Worm (Caenorhabditis elegans) whole organism, late embryonic: Measurements from ENCODE around the gene pqn-16.

Source experiments
- C08G9.2 ChIP-seq: sonication (generic microtip); optimal IDR thresholded peaks from 2 replicates; lab custom pipeline; 2016; ENCODE audit warnings: mild to moderate bottlenecking, missing genetic modification characterization, moderate library complexity, missing compliant biosample characterization
- K02D7.2 ChIP-seq: sonication (generic microtip); optimal IDR thresholded peaks from 2 replicates; lab custom pipeline; 2017; ENCODE audit warnings: mild to moderate bottlenecking, missing genetic modification characterization, missing compliant biosample characterization
- ama-1 ChIP-seq: fragments of 150-350 bp; optimal IDR thresholded peaks from 2 replicates; lab custom pipeline; 2014
- ceh-18 ChIP-seq: sonication (generic microtip); optimal IDR thresholded peaks from 2 replicates; lab custom pipeline; 2016; ENCODE audit warnings: missing genetic modification characterization, missing compliant biosample characterization
- ceh-19 ChIP-seq: fragments of 200-800 bp; sonication (Bioruptor generic); optimal IDR thresholded peaks from 2 replicates; lab custom pipeline; 2018; ENCODE audit warnings: mild to moderate bottlenecking, missing genetic modification characterization, missing compliant biosample characterization
- ceh-22 ChIP-seq: sonication (generic microtip); optimal IDR thresholded peaks from 2 replicates; lab custom pipeline; 2017; ENCODE audit warnings: missing biosample characterization, missing genetic modification characterization
- ceh-24 ChIP-seq: sonication (generic microtip); optimal IDR thresholded peaks from 2 replicates; lab custom pipeline; 2016; ENCODE audit warnings: mild to moderate bottlenecking, missing genetic modification characterization, missing compliant biosample characterization
- ceh-30 ChIP-seq: fragments of 150-350 bp; optimal IDR thresholded peaks from 2 replicates; lab custom pipeline; 2014; ENCODE audit warnings: missing biosample characterization, missing genetic modification characterization
- ceh-31 ChIP-seq: sonication (generic microtip); optimal IDR thresholded peaks from 2 replicates; lab custom pipeline; 2016; ENCODE audit warnings: missing genetic modification characterization, missing compliant biosample characterization
- ceh-34 ChIP-seq: sonication (generic microtip); optimal IDR thresholded peaks from 2 replicates; lab custom pipeline; 2016; ENCODE audit warnings: mild to moderate bottlenecking, missing genetic modification characterization, missing compliant biosample characterization
- ceh-45 ChIP-seq: fragments of 200-800 bp; sonication (Bioruptor generic); IDR thresholded peaks from 2 replicates; pipeline ENCODE4 v1.3.6; 2022; ENCODE audit warnings: missing genetic modification reagents, missing genetic modification characterization, missing compliant biosample characterization
- che-1 ChIP-seq: sonication (generic microtip); optimal IDR thresholded peaks from 2 replicates; lab custom pipeline; 2016; ENCODE audit warnings: mild to moderate bottlenecking, missing genetic modification characterization, missing compliant biosample characterization
- dmd-4 ChIP-seq: sonication (generic microtip); optimal IDR thresholded peaks from 2 replicates; lab custom pipeline; 2016; ENCODE audit warnings: borderline replicate concordance, missing genetic modification characterization, missing compliant biosample characterization
- ets-4 ChIP-seq: sonication (generic microtip); optimal IDR thresholded peaks from 2 replicates; lab custom pipeline; 2016; ENCODE audit warnings: missing genetic modification characterization, missing compliant biosample characterization
- fax-1 ChIP-seq: sonication (generic microtip); optimal IDR thresholded peaks from 2 replicates; lab custom pipeline; 2016; ENCODE audit warnings: missing genotype, missing genetic modification characterization, missing compliant biosample characterization
- fkh-6 ChIP-seq: sonication (generic microtip); optimal IDR thresholded peaks from 2 replicates; lab custom pipeline; 2016; ENCODE audit warnings: missing genetic modification characterization, missing compliant biosample characterization
- gmeb-2 ChIP-seq: sonication (generic microtip); optimal IDR thresholded peaks from 2 replicates; lab custom pipeline; 2016; ENCODE audit warnings: missing genetic modification characterization, inconsistent platforms, missing compliant biosample characterization
- hlh-30 ChIP-seq: sonication (generic microtip); optimal IDR thresholded peaks from 2 replicates; lab custom pipeline; 2017; ENCODE audit warnings: antibody characterized with exemption, missing genetic modification characterization, missing compliant biosample characterization; ENCODE audit not compliant: insufficient read depth
- hlh-6 ChIP-seq: sonication (generic microtip); optimal IDR thresholded peaks from 2 replicates; lab custom pipeline; 2016; ENCODE audit warnings: missing genotype, missing genetic modification characterization, missing compliant biosample characterization
- lin-11 ChIP-seq: fragments of 200-800 bp; sonication (Bioruptor generic); optimal IDR thresholded peaks from 2 replicates; lab custom pipeline; 2018; ENCODE audit warnings: mild to moderate bottlenecking, missing genetic modification characterization, missing compliant biosample characterization
- madf-2 ChIP-seq: sonication (generic microtip); optimal IDR thresholded peaks from 2 replicates; lab custom pipeline; 2017; ENCODE audit warnings: missing genetic modification characterization, missing compliant biosample characterization
- nfya-1 ChIP-seq: sonication (generic microtip); optimal IDR thresholded peaks from 2 replicates; lab custom pipeline; 2017; ENCODE audit warnings: missing genetic modification characterization, mild to moderate bottlenecking, missing compliant biosample characterization, antibody characterized with exemption, moderate library complexity
- odd-2 ChIP-seq: sonication (generic microtip); optimal IDR thresholded peaks from 2 replicates; lab custom pipeline; 2017; ENCODE audit warnings: antibody characterized with exemption, mild to moderate bottlenecking, missing genetic modification characterization, missing compliant biosample characterization
- pha-2 ChIP-seq: sonication (generic microtip); optimal IDR thresholded peaks from 2 replicates; lab custom pipeline; 2017; ENCODE audit warnings: mild to moderate bottlenecking, missing genetic modification characterization, missing compliant biosample characterization
- pqm-1 ChIP-seq: sonication (generic microtip); optimal IDR thresholded peaks from 2 replicates; lab custom pipeline; 2016; ENCODE audit warnings: missing genetic modification characterization, missing compliant biosample characterization
- ref-2 ChIP-seq: sonication (generic microtip); optimal IDR thresholded peaks from 2 replicates; lab custom pipeline; 2016; ENCODE audit warnings: missing genetic modification characterization, missing compliant biosample characterization
- rnt-1 ChIP-seq: sonication (generic microtip); optimal IDR thresholded peaks from 2 replicates; lab custom pipeline; 2016; ENCODE audit warnings: missing genetic modification characterization, missing compliant biosample characterization
- sdc-2 ChIP-seq: sonication (generic microtip); optimal IDR thresholded peaks from 2 replicates; lab custom pipeline; 2016; ENCODE audit warnings: missing genotype, missing genetic modification characterization, missing compliant biosample characterization
- sox-2 ChIP-seq: fragments of 200-800 bp; sonication (Bioruptor generic); IDR thresholded peaks from 2 replicates; pipeline ENCODE4 v1.3.6; 2022; ENCODE audit warnings: missing genetic modification reagents, missing genetic modification characterization, missing compliant biosample characterization
- sox-4 ChIP-seq: sonication (generic microtip); optimal IDR thresholded peaks from 2 replicates; lab custom pipeline; 2017; ENCODE audit warnings: mild to moderate bottlenecking, missing genetic modification characterization, inconsistent platforms, missing compliant biosample characterization
- syd-9 ChIP-seq: sonication (generic microtip); optimal IDR thresholded peaks from 2 replicates; lab custom pipeline; 2016; ENCODE audit warnings: mild to moderate bottlenecking, missing genetic modification characterization, moderate library complexity, missing compliant biosample characterization
- tbx-2 ChIP-seq: sonication (generic microtip); optimal IDR thresholded peaks from 2 replicates; lab custom pipeline; 2016; ENCODE audit warnings: missing genetic modification characterization, missing compliant biosample characterization
- unc-42 ChIP-seq: sonication (generic microtip); optimal IDR thresholded peaks from 2 replicates; lab custom pipeline; 2016; ENCODE audit warnings: missing genotype, missing genetic modification characterization, missing compliant biosample characterization
- unc-55 ChIP-seq: sonication (generic microtip); optimal IDR thresholded peaks from 2 replicates; lab custom pipeline; 2017; ENCODE audit warnings: missing biosample characterization, missing genetic modification reagents, missing genetic modification characterization

Gene pqn-16

ce11 chrV:9157597-9157996 lies 16.3 kb upstream of the pqn-16 start:
- TF ChIP-seq unc-42 (tag; lab: Kevin White, UChicago) (peak; percentile 93), ceh-18 (tag; lab: Kevin White, UChicago) (no peak), hlh-6 (tag; lab: Kevin White, UChicago) (no peak), ref-2 (tag; lab: Kevin White, UChicago) (no peak), C08G9.2 (tag; lab: Kevin White, UChicago) (no peak), che-1 (tag; lab: Kevin White, UChicago) (no peak)
- TF ChIP-seq, all 69 proteins: peak for 1

ce11 chrV:9160224-9160886 lies 13.5 kb upstream of the pqn-16 start, which contains the start of gene col-144:
TSS of gene col-144 (minus strand) at chrV:9160642.
- no peak for TF ChIP-seq ceh-30 (tag; lab: Kevin White, UChicago)
- no peak for TF ChIP-seq sdc-2 (tag; lab: Kevin White, UChicago)
- no peak for TF ChIP-seq pqm-1 (tag; lab: Kevin White, UChicago)
- TF ChIP-seq sox-4 = no peak
- no peak for TF ChIP-seq madf-2 (tag; lab: Kevin White, UChicago)
- no peak for TF ChIP-seq gmeb-2 (tag; lab: Kevin White, UChicago)
- no peak for TF ChIP-seq tbx-2 (tag; lab: Kevin White, UChicago)
- TF ChIP-seq ets-4 (tag; lab: Kevin White, UChicago) = no peak

- TF ChIP-seq odd-2 (tag; lab: Kevin White, UChicago) = no peak
- TF ChIP-seq fax-1 = no peak
- TF ChIP-seq ceh-31 (tag; lab: Kevin White, UChicago) = no peak
- no peak for TF ChIP-seq madf-2 (tag; lab: Kevin White, UChicago)
- no peak for TF ChIP-seq fkh-6 (tag; lab: Kevin White, UChicago)
- no peak for TF ChIP-seq hlh-6 (tag; lab: Kevin White, UChicago)
- TF ChIP-seq unc-55 (GFP tag; lab: Kevin White, UChicago) = no peak
- no peak for TF ChIP-seq dmd-4 (tag; lab: Kevin White, UChicago)
- TF ChIP-seq sdc-2 (tag; lab: Kevin White, UChicago) = no peak
- no peak for TF ChIP-seq sox-4
- TF ChIP-seq ceh-22 (tag; lab: Kevin White, UChicago) = no peak
- TF ChIP-seq hlh-30 (tag; lab: Kevin White, UChicago) = no peak
- TF ChIP-seq K02D7.2 (tag; lab: Kevin White, UChicago) = no peak
- no peak for TF ChIP-seq ceh-19 (GFP tag; lab: Kevin White, UChicago)
- TF ChIP-seq pha-2 (tag; lab: Kevin White, UChicago) = no peak
- no peak for TF ChIP-seq ceh-34 (tag; lab: Kevin White, UChicago)
- no peak for TF ChIP-seq lin-11 (tag; lab: Kevin White, UChicago)
These were observed 11.7 kb upstream of the pqn-16 start for ce11 chrV:9162118-9162729.

ce11 chrV:9162955-9163468 lies 10.9 kb upstream of the pqn-16 start, which contains the start of gene col-145:
TSS of gene col-145 (minus strand) at chrV:9163005.
- no peak for TF ChIP-seq syd-9 (tag; lab: Kevin White, UChicago)
- TF ChIP-seq sox-2 (GFP tag; lab: Robert Waterston, UW) = no peak
- no peak for TF ChIP-seq ets-4 (tag; lab: Kevin White, UChicago)
- TF ChIP-seq dmd-4 (tag; lab: Kevin White, UChicago) = no peak
- no peak for TF ChIP-seq ref-2 (tag; lab: Kevin White, UChicago)
- no peak for TF ChIP-seq ceh-24 (tag; lab: Kevin White, UChicago)
- no peak for TF ChIP-seq odd-2 (tag; lab: Kevin White, UChicago)
- TF ChIP-seq unc-42 (tag; lab: Kevin White, UChicago) = no peak
- no peak for TF ChIP-seq ama-1
- no peak for TF ChIP-seq rnt-1
- no peak for TF ChIP-seq ceh-45 (GFP tag; lab: Robert Waterston, UW)
- TF ChIP-seq nfya-1 (tag; lab: Kevin White, UChicago) = no peak
- no peak for TF ChIP-seq pha-2 (tag; lab: Kevin White, UChicago)
